Fruit fly (Drosophila melanogaster): ENCODE results near the gene CG13308.

CG13308 gene

DNA sequence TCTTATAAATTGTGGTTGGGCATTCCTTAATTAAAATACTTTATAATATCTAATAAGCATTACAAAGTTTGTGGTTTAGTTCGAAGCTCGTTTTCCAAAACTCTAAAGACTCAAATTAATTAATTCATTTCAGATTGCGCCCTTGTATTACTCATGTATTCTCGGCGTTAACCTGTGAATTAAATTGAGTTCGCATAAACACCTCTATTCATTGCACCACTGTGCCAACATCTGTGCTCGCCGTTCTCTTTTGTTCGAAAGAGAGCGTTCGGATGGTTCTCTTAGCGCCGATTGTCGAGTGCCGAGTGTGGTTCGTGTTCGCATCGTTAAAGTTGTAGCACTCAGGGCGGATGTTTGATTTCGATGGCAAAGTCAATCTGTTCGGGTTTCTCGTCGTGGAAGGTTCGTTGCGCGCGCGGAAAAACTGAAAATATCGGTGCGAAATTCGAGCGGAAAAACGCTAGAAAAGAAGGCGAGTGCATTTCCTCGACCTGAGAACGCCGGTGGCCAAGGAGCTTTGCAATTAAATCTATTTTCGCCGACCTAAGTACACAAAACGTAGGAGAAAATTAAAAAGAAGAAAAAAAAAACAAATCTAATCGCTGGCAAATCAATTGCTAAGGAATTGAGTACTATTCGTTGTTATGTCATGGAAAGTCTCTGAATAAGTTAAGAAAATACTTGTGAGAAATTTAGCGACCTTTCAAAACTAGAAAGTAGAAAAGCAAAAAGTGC, 19.0 kb downstream of the CG13308 start, which contains the start of gene dally (continued):
- TF ChIP-seq CG1832 (GFP tag; optimal IDR thresholded peaks at IDR 0.05) (no peak), Spps (tag; optimal IDR thresholded peaks at IDR 0.05) (no peak), GATAe (GFP tag; conservative IDR thresholded peaks at IDR 0.05) (no peak), Drgx (GFP tag; IDR thresholded peaks at IDR 0.05) (peak; percentile 63), pzg (GFP tag; optimal IDR thresholded peaks at IDR 0.05) (no peak), CG8290 (GFP tag; optimal IDR thresholded peaks at IDR 0.05) (no peak), CG8290 (tag; optimal IDR thresholded peaks at IDR 0.05) (peak in 1 of 2 experiments; percentile 76), peb (GFP tag; IDR thresholded peaks at IDR 0.05) (0 out of 2 replicates have a peak, but pooled peaks have one; percentile 26), CG12219 (GFP tag; optimal IDR thresholded peaks at IDR 0.05) (peak; percentile 19), Adf1 (GFP tag; IDR thresholded peaks at IDR 0.05) (peak; percentile 35; the same call in 1 of the 2 replicates), Mad (GFP tag; optimal IDR thresholded peaks at IDR 0.05) (no peak), CG16863 (GFP tag; optimal IDR thresholded peaks at IDR 0.05) (peak; percentile 22), CG10366 (GFP tag; IDR thresholded peaks at IDR 0.05) (no peak), Ptx1 (GFP tag; IDR thresholded peaks at IDR 0.05) (no peak), CG2202 (tag; optimal IDR thresholded peaks at IDR 0.05) (peak; percentile 2), knrl (GFP tag; IDR thresholded peaks at IDR 0.05; ENCODE audit: partially characterized antibody) (peak; percentile 48; the same call in 1 of the 3 replicates), Oaz (GFP tag; IDR thresholded peaks at IDR 0.05) (no peak), CG15696 (tag; optimal IDR thresholded peaks at IDR 0.05) (no peak), bigmax (GFP tag; optimal IDR thresholded peaks at IDR 0.05) (no peak), CG5245 (GFP tag; optimal IDR thresholded peaks at IDR 0.05) (no peak), Hr51 (GFP tag; optimal IDR thresholded peaks at IDR 0.05) (peak in 1 of 2 experiments; percentile 7), HmgD (GFP tag; optimal IDR thresholded peaks at IDR 0.05) (peak; percentile 13), Nf-YA (GFP tag; IDR thresholded peaks at IDR 0.05) (0 out of 2 replicates have a peak, but pooled peaks have one; percentile 32), Dll (GFP tag; IDR thresholded peaks at IDR 0.05; ENCODE audit: partially characterized antibody) (peak; percentile 36; the same call in 1 of the 4 replicates), lbe (GFP tag; optimal IDR thresholded peaks at IDR 0.05) (no peak), E2f1 (GFP tag; IDR thresholded peaks at IDR 0.05) (no peak), tll (GFP tag; optimal IDR thresholded peaks at IDR 0.05) (peak in 1 of 2 experiments; percentile 87), esg (GFP tag; conservative IDR thresholded peaks at IDR 0.05) (no peak), C15 (GFP tag; IDR thresholded peaks at IDR 0.05) (no peak), CG2129 (GFP tag; IDR thresholded peaks at IDR 0.05; ENCODE audit: partially characterized antibody) (no peak), nau (GFP tag; optimal IDR thresholded peaks at IDR 0.05) (peak; percentile 30), onecut (GFP tag; IDR thresholded peaks at IDR 0.05) (no peak; the same call in 1 of the 2 replicates), Neu2 (GFP tag; optimal IDR thresholded peaks at IDR 0.05; ENCODE audit: borderline replicate concordance) (no peak), Jarid2 (GFP tag; optimal IDR thresholded peaks at IDR 0.05) (peak; percentile 99), CG1233 (GFP tag; optimal IDR thresholded peaks at IDR 0.05) (no peak), Chrac-16 (GFP tag; optimal IDR thresholded peaks at IDR 0.05) (no peak), tgo (GFP tag; IDR thresholded peaks at IDR 0.05) (no peak; the same call in 2 of the 3 replicates), CG9797 (GFP tag; optimal IDR thresholded peaks at IDR 0.05) (no peak), psq (GFP tag; optimal IDR thresholded peaks at IDR 0.05) (no peak), Dip2 (GFP tag; IDR thresholded peaks at IDR 0.05) (no peak), Sin3A (optimal IDR thresholded peaks at IDR 0.05) (no peak), nmo (GFP tag; optimal IDR thresholded peaks at IDR 0.05) (no peak), sna (GFP tag; IDR thresholded peaks at IDR 0.05; ENCODE audit: partially characterized antibody) (peak; percentile 22; the same call in 1 of the 2 replicates), Xrp1 (GFP tag; IDR thresholded peaks at IDR 0.05) (0 out of 2 replicates have a peak, but pooled peaks have one; percentile 19), CG12769 (tag; optimal IDR thresholded peaks at IDR 0.05) (peak; percentile 48), CG32532 (GFP tag; IDR thresholded peaks at IDR 0.05) (peak; percentile 61; the same call in 1 of the 2 replicates), trem (tag; optimal IDR thresholded peaks at IDR 0.05) (peak; percentile 8), usp (GFP tag; optimal IDR thresholded peaks at IDR 0.05) (no peak), repo (GFP tag; optimal IDR thresholded peaks at IDR 0.05) (peak; percentile 37)
